Fruit fly (Drosophila melanogaster) whole organism, embryonic: ENCODE results near the gene ND-24.

ENCODE experiments used
- Abd-B ChIP-seq: fragments of 200-800 bp; sonication (Bioruptor generic); optimal IDR thresholded peaks from 2 replicates; lab custom pipeline; 2018; ENCODE audit warnings: missing biosample characterization, mild to moderate bottlenecking, missing genetic modification characterization, moderate library complexity
- B-H2 ChIP-seq: fragments of 200-800 bp; sonication (Bioruptor generic); optimal IDR thresholded peaks from 2 replicates; lab custom pipeline; 2018; ENCODE audit warnings: missing biosample characterization, mild to moderate bottlenecking, missing genetic modification characterization
- CG10462 ChIP-seq: fragments of 200-800 bp; sonication (Bioruptor generic); optimal IDR thresholded peaks from 2 replicates; lab custom pipeline; 2016; ENCODE audit warnings: missing biosample characterization, missing genetic modification characterization
- CG13775 ChIP-seq: fragments of 200-800 bp; sonication (Bioruptor generic); optimal IDR thresholded peaks from 3 replicates; lab custom pipeline; 2017; ENCODE audit warnings: missing biosample characterization, mild to moderate bottlenecking, missing genetic modification characterization
- CG1529 ChIP-seq: fragments of 200-800 bp; sonication (Bioruptor generic); optimal IDR thresholded peaks from 3 replicates; lab custom pipeline; 2018; ENCODE audit warnings: missing biosample characterization, missing genetic modification characterization
- CG15514 ChIP-seq: fragments of 200-800 bp; sonication (Bioruptor generic); optimal IDR thresholded peaks from 3 replicates; lab custom pipeline; 2017; ENCODE audit warnings: missing biosample characterization, missing genetic modification characterization, mild to moderate bottlenecking, moderate library complexity, missing genetic modification reagents
- CG1647 ChIP-seq: fragments of 200-800 bp; sonication (Bioruptor generic); optimal IDR thresholded peaks from 3 replicates; lab custom pipeline; 2016; ENCODE audit warnings: missing biosample characterization, missing genetic modification characterization
- CG31365 ChIP-seq: fragments of 200-800 bp; sonication (Bioruptor generic); optimal IDR thresholded peaks from 2 replicates; lab custom pipeline; 2018; ENCODE audit warnings: missing biosample characterization, mild to moderate bottlenecking, missing genetic modification characterization
- CG34376 ChIP-seq: fragments of 200-800 bp; sonication (Bioruptor generic); optimal IDR thresholded peaks from 2 replicates; lab custom pipeline; 2018; ENCODE audit warnings: missing biosample characterization, mild to moderate bottlenecking, missing genetic modification characterization
- CG34422 ChIP-seq: fragments of 200-800 bp; sonication (Bioruptor generic); IDR thresholded peaks from 3 replicates; pipeline ENCODE4 v1.3.6; 2022; ENCODE audit warnings: missing biosample characterization, missing genetic modification characterization
- CG3726 ChIP-seq: fragments of 200-800 bp; sonication (Bioruptor generic); IDR thresholded peaks from 3 replicates; pipeline ENCODE4, ENCODE4 v1.3.6; 2022; ENCODE audit warnings: missing biosample characterization, missing genetic modification characterization
- CG3847 ChIP-seq: fragments of 200-800 bp; sonication (Bioruptor generic); IDR thresholded peaks from 2 replicates; pipeline ENCODE4 v1.3.6; 2022; ENCODE audit warnings: missing biosample characterization, missing genetic modification characterization
- CG42726 ChIP-seq: fragments of 200-800 bp; sonication (Bioruptor generic); IDR thresholded peaks from 2 replicates; pipeline ENCODE4 v1.3.6; 2022; ENCODE audit warnings: missing biosample characterization, missing genetic modification characterization; ENCODE audit not compliant: partially characterized antibody
- CG4404 ChIP-seq: fragments of 200-800 bp; sonication (Bioruptor generic); IDR thresholded peaks from 2 replicates; pipeline ENCODE4 v1.3.6; 2022; ENCODE audit warnings: missing biosample characterization, missing genetic modification characterization
- CG5245 ChIP-seq: fragments of 200-800 bp; sonication (Bioruptor generic); optimal IDR thresholded peaks from 3 replicates; lab custom pipeline; 2016; ENCODE audit warnings: missing biosample characterization, missing genetic modification characterization
- CG7839 ChIP-seq: fragments of 200-800 bp; sonication (Bioruptor generic); optimal IDR thresholded peaks from 3 replicates; lab custom pipeline; 2018; ENCODE audit warnings: missing biosample characterization, mild to moderate bottlenecking, missing genetic modification characterization, moderate library complexity
- CG9797 ChIP-seq: fragments of 200-800 bp; sonication (Bioruptor generic); optimal IDR thresholded peaks from 3 replicates; lab custom pipeline; 2018; ENCODE audit warnings: missing biosample characterization, mild to moderate bottlenecking, missing genetic modification characterization
- CG9817 ChIP-seq: fragments of 200-800 bp; sonication (Bioruptor generic); optimal IDR thresholded peaks from 2 replicates; lab custom pipeline; 2018; ENCODE audit warnings: missing biosample characterization, mild to moderate bottlenecking, missing genetic modification characterization, moderate library complexity
- D19A ChIP-seq: fragments of 200-800 bp; optimal IDR thresholded peaks from 3 replicates; lab custom pipeline; 2019; ENCODE audit warnings: missing biosample characterization, mild to moderate bottlenecking, missing genetic modification characterization, moderate library complexity
- Dip2 ChIP-seq: fragments of 200-800 bp; sonication (Bioruptor generic); IDR thresholded peaks from 2 replicates; pipeline ENCODE4 v1.3.6; 2022; ENCODE audit warnings: missing biosample characterization, missing genetic modification characterization
- Dll ChIP-seq: fragments of 200-800 bp; sonication (Bioruptor generic); IDR thresholded peaks from 4 replicates; pipeline ENCODE4 v1.3.6; 2022; ENCODE audit warnings: missing biosample characterization, missing genetic modification characterization; ENCODE audit not compliant: partially characterized antibody
- E2f2 ChIP-seq: fragments of 200-800 bp; sonication (Bioruptor generic); IDR thresholded peaks from 2 replicates; pipeline ENCODE4 v1.3.6; 2022; ENCODE audit warnings: missing biosample characterization, missing genetic modification characterization
- GATAe ChIP-seq: fragments of 200-800 bp; sonication (Bioruptor generic); conservative IDR thresholded peaks from 2 replicates; pipeline ENCODE4 v1.3.6; 2022; ENCODE audit warnings: missing biosample characterization, missing genetic modification characterization
- Hr3 ChIP-seq: fragments of 200-800 bp; sonication (Bioruptor generic); optimal IDR thresholded peaks from 3 replicates; lab custom pipeline; 2016; ENCODE audit warnings: missing biosample characterization, missing genetic modification characterization
- Hr39 ChIP-seq: fragments of >200 bp; optimal IDR thresholded peaks from 2 replicates; lab custom pipeline; 2017
- Meics ChIP-seq: fragments of 200-800 bp; sonication (Bioruptor generic); optimal IDR thresholded peaks from 2 replicates; lab custom pipeline; 2017; ENCODE audit warnings: missing biosample characterization, mild to moderate bottlenecking, missing genetic modification characterization
- Oaz ChIP-seq: fragments of 200-800 bp; sonication (Bioruptor generic); IDR thresholded peaks from 2 replicates; pipeline ENCODE4 v1.3.6; 2022; ENCODE audit warnings: missing biosample characterization, missing genetic modification characterization
- Opbp ChIP-seq: fragments of 200-800 bp; sonication (Bioruptor generic); IDR thresholded peaks from 3 replicates; pipeline ENCODE4 v1.3.6; 2022; ENCODE audit warnings: missing biosample characterization, missing genetic modification characterization; ENCODE audit not compliant: partially characterized antibody
- Vsx1 ChIP-seq: fragments of 200-800 bp; sonication (Bioruptor generic); optimal IDR thresholded peaks from 2 replicates; lab custom pipeline; 2017; ENCODE audit warnings: missing biosample characterization, mild to moderate bottlenecking, missing genetic modification characterization, missing genetic modification reagents
- ase ChIP-seq: fragments of 200-800 bp; sonication (Bioruptor generic); IDR thresholded peaks from 3 replicates; pipeline ENCODE4 v1.3.6; 2022; ENCODE audit warnings: missing biosample characterization, missing genetic modification characterization
- dan ChIP-seq: fragments of 200-800 bp; sonication (Bioruptor generic); IDR thresholded peaks from 2 replicates; pipeline ENCODE4 v1.3.6; 2022; ENCODE audit warnings: missing biosample characterization, missing genetic modification characterization
- danr ChIP-seq: fragments of 200-800 bp; sonication (Bioruptor generic); IDR thresholded peaks from 2 replicates; pipeline ENCODE4 v1.3.6; 2022; ENCODE audit warnings: missing biosample characterization, missing genetic modification characterization
- dati ChIP-seq: fragments of 200-800 bp; sonication (Bioruptor generic); IDR thresholded peaks from 2 replicates; pipeline ENCODE4 v1.3.6; 2022; ENCODE audit warnings: missing biosample characterization, missing genetic modification characterization
- dimm ChIP-seq: fragments of 200-800 bp; sonication (Bioruptor generic); IDR thresholded peaks from 2 replicates; pipeline ENCODE4 v1.3.6; 2022; ENCODE audit warnings: missing biosample characterization, missing genetic modification characterization
- dysf ChIP-seq: fragments of 200-800 bp; sonication (Bioruptor generic); IDR thresholded peaks from 3 replicates; pipeline ENCODE4 v1.3.6; 2022; ENCODE audit warnings: missing biosample characterization, missing genetic modification characterization
- fd96Cb ChIP-seq: fragments of 200-800 bp; sonication (Bioruptor generic); optimal IDR thresholded peaks from 2 replicates; lab custom pipeline; 2018; ENCODE audit warnings: missing biosample characterization, mild to moderate bottlenecking, missing genetic modification characterization, moderate library complexity
- fu2 ChIP-seq: fragments of 200-800 bp; sonication (Bioruptor generic); optimal IDR thresholded peaks from 2 replicates; lab custom pipeline; 2016; ENCODE audit warnings: missing biosample characterization, missing genetic modification characterization
- gcm ChIP-seq: fragments of 200-800 bp; sonication (Bioruptor generic); optimal IDR thresholded peaks from 2 replicates; lab custom pipeline; 2019; ENCODE audit warnings: missing biosample characterization, mild to moderate bottlenecking, missing genetic modification characterization, moderate library complexity
- grn ChIP-seq: fragments of 200-800 bp; sonication (Bioruptor generic); optimal IDR thresholded peaks from 3 replicates; lab custom pipeline; 2017; ENCODE audit warnings: missing biosample characterization, missing genetic modification characterization
- hth ChIP-seq: fragments of >200 bp; optimal IDR thresholded peaks from 2 replicates; lab custom pipeline; 2017; ENCODE audit warnings: inconsistent platforms
- insv ChIP-seq, 2 experiments: fragments of 200-800 bp; sonication (Bioruptor generic); optimal IDR thresholded peaks; 3 replicates each; lab custom pipeline; 2016 to 2018; ENCODE audit warnings: missing biosample characterization in 2 of 2, missing genetic modification characterization in 2 of 2
- jumu ChIP-seq: fragments of 200-800 bp; sonication (Bioruptor generic); optimal IDR thresholded peaks from 3 replicates; lab custom pipeline; 2016; ENCODE audit warnings: missing biosample characterization, missing genetic modification characterization
- lov ChIP-seq, 2 experiments: fragments of 200-800 bp in 1 of 2; fragments of >200 bp in 1 of 2; sonication (Bioruptor generic) in 1 of 2; IDR thresholded peaks in 1 of 2; optimal IDR thresholded peaks in 1 of 2; 2 replicates in 1 of 2; 3 replicates in 1 of 2; pipeline versions ENCODE4 v1.3.6 to Lab custom; 2017 to 2022; ENCODE audit warnings: missing biosample characterization in 1 of 2, missing genetic modification characterization in 1 of 2
- oc ChIP-seq: fragments of 200-800 bp; sonication (Bioruptor generic); optimal IDR thresholded peaks from 2 replicates; lab custom pipeline; 2018; ENCODE audit warnings: missing biosample characterization, mild to moderate bottlenecking, missing genetic modification characterization, moderate library complexity
- ro ChIP-seq: fragments of 200-800 bp; sonication (Bioruptor generic); IDR thresholded peaks from 2 replicates; pipeline ENCODE4 v1.3.6; 2022; ENCODE audit warnings: missing biosample characterization, missing genetic modification characterization
- seq ChIP-seq: fragments of 200-800 bp; sonication (Bioruptor generic); IDR thresholded peaks from 2 replicates; pipeline ENCODE4 v1.3.6; 2022; ENCODE audit warnings: missing biosample characterization, missing genetic modification characterization
- stwl ChIP-seq: fragments of 200-800 bp; sonication (Bioruptor generic); optimal IDR thresholded peaks from 3 replicates; lab custom pipeline; 2018; ENCODE audit warnings: missing biosample characterization, mild to moderate bottlenecking, missing genetic modification characterization, moderate library complexity
- sug ChIP-seq: fragments of 200-800 bp; optimal IDR thresholded peaks from 2 replicates; lab custom pipeline; 2019; ENCODE audit warnings: missing biosample characterization, mild to moderate bottlenecking, missing genetic modification characterization, moderate library complexity
- trh ChIP-seq: fragments of 200-800 bp; sonication (Bioruptor generic); optimal IDR thresholded peaks from 2 replicates; lab custom pipeline; 2016; ENCODE audit warnings: missing biosample characterization, missing genetic modification characterization
- twi ChIP-seq: fragments of 200-800 bp; optimal IDR thresholded peaks from 2 replicates; lab custom pipeline; 2019; ENCODE audit warnings: missing biosample characterization, mild to moderate bottlenecking, missing genetic modification characterization, moderate library complexity
- usp ChIP-seq: fragments of >200 bp; optimal IDR thresholded peaks from 2 replicates; lab custom pipeline; 2017; ENCODE audit warnings: missing biosample characterization, missing genetic modification characterization
- yki ChIP-seq: fragments of >200 bp; optimal IDR thresholded peaks from 3 replicates; lab custom pipeline; 2018

The ND-24 gene

DNA sequence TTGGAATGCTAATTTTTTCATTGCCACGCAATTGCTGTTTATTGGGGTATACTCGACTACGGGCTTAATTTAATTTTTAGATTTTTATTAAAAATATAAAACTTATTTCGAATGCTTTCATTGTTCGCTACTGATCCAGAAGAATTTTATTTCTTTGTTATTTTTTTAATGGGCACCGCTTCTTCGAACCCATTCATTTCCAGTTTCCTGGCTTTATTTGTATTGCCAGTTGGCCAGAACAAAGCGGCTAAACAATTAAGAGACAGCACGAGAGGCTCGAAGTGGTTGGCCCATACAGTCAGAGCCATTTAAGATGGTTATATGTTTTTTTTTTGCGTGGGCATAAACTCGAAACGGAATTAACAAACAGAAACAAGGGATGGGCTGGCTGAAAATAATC lies 36.1 kb upstream of the ND-24 start (continued):
- TF ChIP-seq CG10462 (GFP tag; lab: Kevin White, UChicago) (no peak), ase (GFP tag; lab: Robert Waterston, UW) (peak; percentile 77), trh (GFP tag; lab: Kevin White, UChicago) (peak; percentile 67), Abd-B (peak; percentile 74), sug (tag; lab: Kevin White, UChicago) (peak; percentile 51), dan (no peak), Opbp (GFP tag; lab: Robert Waterston, UW) (no peak), dimm (0 out of 2 replicates have a peak, but pooled peaks have one; percentile 38), danr (peak; percentile 54), CG5245 (GFP tag; lab: Kevin White, UChicago) (peak; percentile 59), grn (GFP tag; lab: Kevin White, UChicago) (no peak), Hr39 (lab: Kevin White, UChicago) (no peak), oc (peak; percentile 56), Hr3 (GFP tag; lab: Kevin White, UChicago) (peak; percentile 69), fd96Cb (tag; lab: Kevin White, UChicago) (peak; percentile 69), CG9817 (tag; lab: Kevin White, UChicago) (peak; percentile 76), insv (GFP tag; optimal IDR thresholded peaks at IDR 0.05; lab: Kevin White, UChicago) (no peak), twi (tag; lab: Kevin White, UChicago) (peak; percentile 5), CG9797 (GFP tag; lab: Kevin White, UChicago) (no peak), D19A (tag; lab: Kevin White, UChicago) (peak; percentile 65), Dip2 (GFP tag; lab: Robert Waterston, UW) (no peak), CG31365 (tag; lab: Kevin White, UChicago) (no peak), CG42726 (GFP tag; lab: Robert Waterston, UW) (no peak), gcm (no peak), CG13775 (GFP tag; lab: Kevin White, UChicago) (peak; percentile 66), usp (GFP tag; lab: Kevin White, UChicago) (no peak), lov (optimal IDR thresholded peaks at IDR 0.05; lab: Kevin White, UChicago) (no peak), lov (GFP tag; IDR thresholded peaks at IDR 0.05; lab: Robert Waterston, UW) (no peak), CG4404 (peak; percentile 48), yki (lab: Kevin White, UChicago) (no peak), CG1529 (GFP tag; lab: Kevin White, UChicago) (peak; percentile 25), Oaz (GFP tag; lab: Robert Waterston, UW) (0 out of 2 replicates have a peak, but pooled peaks have one; percentile 24), CG34376 (peak; percentile 27), stwl (no peak), jumu (GFP tag; lab: Kevin White, UChicago) (peak; percentile 35), CG15514 (GFP tag; lab: Kevin White, UChicago) (peak; percentile 69), seq (GFP tag; lab: Robert Waterston, UW) (peak; percentile 68), Meics (GFP tag; lab: Kevin White, UChicago) (peak; percentile 85), CG7839 (peak; percentile 85), CG34422 (GFP tag; lab: Robert Waterston, UW) (peak; percentile 83), Dll (GFP tag; lab: Robert Waterston, UW) (no peak), ro (peak; percentile 44; the same call in 1 of the 2 replicates), hth (no peak), B-H2 (GFP tag; lab: Kevin White, UChicago) (no peak), fu2 (peak; percentile 39), dysf (GFP tag; lab: Robert Waterston, UW) (peak; percentile 88), GATAe (GFP tag; lab: Robert Waterston, UW) (no peak; the same call in 1 of the 2 replicates), CG3726 (peak; percentile 75; the same call in 2 of the 3 replicates), E2f2 (peak; percentile 60), CG3847 (GFP tag; lab: Robert Waterston, UW) (peak; percentile 84), dati (no peak), Vsx1 (GFP tag; lab: Kevin White, UChicago) (no peak), CG1647 (GFP tag; lab: Kevin White, UChicago) (peak; percentile 69)
